Worm (Caenorhabditis elegans) whole organism, L1 larva: Measurements from ENCODE around the gene col-80.

Experiments used
- ama-1 ChIP-seq: fragments of 150-350 bp; optimal IDR thresholded peaks from 2 replicates; lab custom pipeline; 2014
- elt-3 ChIP-seq, 6 experiments: fragments of 150-350 bp in 1 of 6; sonication (generic microtip); optimal IDR thresholded peaks; 2 replicates each; lab custom pipeline; 2017 to 2018; ENCODE audit warnings: missing biosample characterization in 6 of 6, missing genetic modification characterization in 6 of 6, inconsistent platforms in 1 of 6
- fkh-4 ChIP-seq: sonication (generic microtip); optimal IDR thresholded peaks from 2 replicates; lab custom pipeline; 2016; ENCODE audit warnings: missing compliant biosample characterization, missing genetic modification characterization, borderline replicate concordance
- lin-13 ChIP-seq: fragments of 150-350 bp; optimal IDR thresholded peaks from 2 replicates; lab custom pipeline; 2014; ENCODE audit warnings: missing biosample characterization, missing genetic modification reagents, missing genetic modification characterization
- nhr-11 ChIP-seq: fragments of 150-350 bp; optimal IDR thresholded peaks from 2 replicates; lab custom pipeline; 2014; ENCODE audit warnings: missing biosample characterization, missing genetic modification characterization
- nhr-76 ChIP-seq: sonication (generic microtip); optimal IDR thresholded peaks from 2 replicates; lab custom pipeline; 2017; ENCODE audit warnings: missing biosample characterization, missing genetic modification characterization
- pag-3 ChIP-seq: sonication (generic microtip); optimal IDR thresholded peaks from 2 replicates; lab custom pipeline; 2017; ENCODE audit warnings: missing genetic modification characterization, mild to moderate bottlenecking, missing compliant biosample characterization, antibody characterized with exemption, borderline replicate concordance; ENCODE audit not compliant: insufficient read depth
- skn-1 ChIP-seq: fragments of 150-350 bp; optimal IDR thresholded peaks from 2 replicates; lab custom pipeline; 2014; ENCODE audit warnings: missing biosample characterization, missing genetic modification characterization
- snu-23 ChIP-seq: sonication (generic microtip); optimal IDR thresholded peaks from 2 replicates; lab custom pipeline; 2016; ENCODE audit warnings: missing genetic modification characterization, missing compliant biosample characterization
- sox-4 ChIP-seq: sonication (generic microtip); optimal IDR thresholded peaks from 2 replicates; lab custom pipeline; 2016; ENCODE audit warnings: missing genetic modification characterization, missing compliant biosample characterization
- zag-1 ChIP-seq: fragments of 150-350 bp; optimal IDR thresholded peaks from 2 replicates; lab custom pipeline; 2014; ENCODE audit warnings: missing biosample characterization, missing genetic modification characterization

- TF ChIP-seq nhr-11 (no peak), zag-1 (tag; lab: Kevin White, UChicago) (no peak), ama-1 (lab: Kevin White, UChicago) (no peak), snu-23 (GFP tag; lab: Kevin White, UChicago) (no peak), elt-3 (tag; optimal IDR thresholded peaks at IDR 0.05; lab: Kevin White, UChicago) (no peak), lin-13 (GFP tag; lab: Kevin White, UChicago) (no peak), pag-3 (tag; lab: Kevin White, UChicago) (no peak), nhr-76 (tag; lab: Kevin White, UChicago) (no peak), skn-1 (tag; lab: Kevin White, UChicago) (no peak), fkh-4 (tag; lab: Kevin White, UChicago) (no peak), sox-4 (no peak)
Measured at ce11 chrII:10706901-10707300, at the start of gene col-80.
